Worm (Caenorhabditis elegans) whole organism, L1 larva: ENCODE data around the gene acs-21.
A peak's percentile ranks its signal among the peaks of the same experiment; 100 is the strongest.

Experiments used
- C04F5.9 ChIP-seq: sonication (generic microtip); optimal IDR thresholded peaks from 2 replicates; lab custom pipeline; 2016; ENCODE audit warnings: missing genetic modification characterization, missing compliant biosample characterization
- F16B12.6 ChIP-seq: fragments of 150-350 bp; optimal IDR thresholded peaks from 2 replicates; lab custom pipeline; 2014; ENCODE audit warnings: missing biosample characterization, missing genetic modification characterization
- Y116A8C.19 ChIP-seq: sonication (generic microtip); optimal IDR thresholded peaks from 2 replicates; lab custom pipeline; 2016; ENCODE audit warnings: missing compliant biosample characterization, missing genetic modification characterization, borderline replicate concordance
- alr-1 ChIP-seq: fragments of 200-800 bp; sonication (Bioruptor generic); optimal IDR thresholded peaks from 2 replicates; lab custom pipeline; 2018; ENCODE audit warnings: borderline replicate concordance, mild to moderate bottlenecking, missing genetic modification characterization, missing compliant biosample characterization
- aly-2 ChIP-seq: fragments of 150-350 bp; optimal IDR thresholded peaks from 2 replicates; lab custom pipeline; 2014; ENCODE audit warnings: missing biosample characterization, missing genetic modification characterization
- ceh-63 ChIP-seq: fragments of 200-800 bp; sonication (Bioruptor generic); optimal IDR thresholded peaks from 2 replicates; lab custom pipeline; 2018; ENCODE audit warnings: mild to moderate bottlenecking, missing genetic modification characterization, missing compliant biosample characterization
- ceh-8 ChIP-seq: fragments of 200-800 bp; sonication (Bioruptor generic); optimal IDR thresholded peaks from 2 replicates; lab custom pipeline; 2018; ENCODE audit warnings: mild to moderate bottlenecking, missing genetic modification characterization, moderate library complexity, missing compliant biosample characterization
- ces-1 ChIP-seq: fragments of 150-350 bp; optimal IDR thresholded peaks from 2 replicates; lab custom pipeline; 2014; ENCODE audit warnings: missing biosample characterization, missing genetic modification reagents, missing genetic modification characterization
- dpl-1 ChIP-seq, 3 experiments: fragments of 150-350 bp in 2 of 3; sonication (generic microtip) in 1 of 3; optimal IDR thresholded peaks; 2 replicates each; lab custom pipeline; 2014 to 2017; ENCODE audit warnings: missing biosample characterization in 3 of 3, missing genetic modification characterization in 3 of 3, missing genetic modification reagents in 3 of 3
- efl-1 ChIP-seq, 4 experiments: fragments of 150-350 bp; optimal IDR thresholded peaks in 3 of 4; peaks in 1 of 4; 1 replicate in 1 of 4; 2 replicates in 3 of 4; lab custom pipeline; 2014; ENCODE audit warnings: missing biosample characterization in 2 of 4, missing genetic modification characterization in 2 of 4, missing genetic modification reagents in 2 of 4
- efl-3 ChIP-seq: fragments of 200-800 bp; sonication (Bioruptor generic); optimal IDR thresholded peaks from 2 replicates; lab custom pipeline; 2018; ENCODE audit warnings: mild to moderate bottlenecking, missing genetic modification characterization, missing compliant biosample characterization
- elt-2 ChIP-seq: sonication (generic microtip); optimal IDR thresholded peaks from 2 replicates; lab custom pipeline; 2016; ENCODE audit warnings: missing genetic modification characterization, mild to moderate bottlenecking, inconsistent platforms, missing compliant biosample characterization, missing genetic modification reagents
- ets-5 ChIP-seq: fragments of 200-800 bp; sonication (Bioruptor generic); IDR thresholded peaks from 2 replicates; pipeline ENCODE4 v1.3.6; 2022; ENCODE audit warnings: missing genetic modification characterization, missing compliant biosample characterization
- fkh-10 ChIP-seq: sonication (generic microtip); optimal IDR thresholded peaks from 2 replicates; lab custom pipeline; 2017; ENCODE audit warnings: missing biosample characterization, missing genetic modification reagents, missing genetic modification characterization
- fos-1 ChIP-seq: fragments of 150-350 bp; optimal IDR thresholded peaks from 2 replicates; lab custom pipeline; 2014; ENCODE audit warnings: missing biosample characterization, missing genetic modification characterization
- lin-14 ChIP-seq: fragments of 200-800 bp; sonication (Bioruptor generic); optimal IDR thresholded peaks from 2 replicates; lab custom pipeline; 2018; ENCODE audit warnings: mild to moderate bottlenecking, missing genetic modification characterization, moderate library complexity, missing compliant biosample characterization
- lin-35 ChIP-seq, 2 experiments: fragments of 150-350 bp; optimal IDR thresholded peaks; 2 replicates each; lab custom pipeline; 2014; ENCODE audit warnings: missing biosample characterization in 2 of 2, missing genetic modification characterization in 2 of 2, missing genetic modification reagents in 2 of 2
- lir-3 ChIP-seq: sonication (generic microtip); optimal IDR thresholded peaks from 2 replicates; lab custom pipeline; 2016; ENCODE audit warnings: mild to moderate bottlenecking, missing genetic modification characterization, moderate library complexity, missing compliant biosample characterization; ENCODE audit not compliant: poor library complexity
- mep-1 ChIP-seq: fragments of 150-350 bp; optimal IDR thresholded peaks from 2 replicates; lab custom pipeline; 2014; ENCODE audit warnings: missing biosample characterization, missing genetic modification characterization
- nhr-11 ChIP-seq: fragments of 150-350 bp; optimal IDR thresholded peaks from 2 replicates; lab custom pipeline; 2014; ENCODE audit warnings: missing biosample characterization, missing genetic modification characterization
- nhr-12 ChIP-seq: sonication (generic microtip); optimal IDR thresholded peaks from 2 replicates; lab custom pipeline; 2017; ENCODE audit warnings: missing biosample characterization, missing genetic modification characterization
- nhr-20 ChIP-seq: sonication (generic microtip); optimal IDR thresholded peaks from 2 replicates; lab custom pipeline; 2016; ENCODE audit warnings: mild to moderate bottlenecking, missing genetic modification characterization, missing compliant biosample characterization
- nhr-76 ChIP-seq: sonication (generic microtip); optimal IDR thresholded peaks from 2 replicates; lab custom pipeline; 2017; ENCODE audit warnings: missing biosample characterization, missing genetic modification characterization
- snpc-4 ChIP-seq: fragments of 150-350 bp; optimal IDR thresholded peaks from 2 replicates; lab custom pipeline; 2014; ENCODE audit warnings: missing biosample characterization, missing genetic modification characterization
- sup-37 ChIP-seq: fragments of 200-800 bp; sonication (Bioruptor generic); optimal IDR thresholded peaks from 2 replicates; lab custom pipeline; 2018; ENCODE audit warnings: mild to moderate bottlenecking, missing genetic modification characterization, missing compliant biosample characterization
- tbx-2 ChIP-seq: sonication (generic microtip); optimal IDR thresholded peaks from 2 replicates; lab custom pipeline; 2016; ENCODE audit warnings: missing genetic modification characterization, missing compliant biosample characterization
- tlp-1 ChIP-seq: fragments of 150-350 bp; optimal IDR thresholded peaks from 2 replicates; lab custom pipeline; 2014; ENCODE audit warnings: missing biosample characterization, missing genetic modification characterization
- unc-130 ChIP-seq: fragments of 150-350 bp; optimal IDR thresholded peaks from 2 replicates; lab custom pipeline; 2017; ENCODE audit warnings: missing biosample characterization, missing genetic modification characterization, inconsistent platforms
- unc-30 ChIP-seq: sonication (generic microtip); optimal IDR thresholded peaks from 2 replicates; lab custom pipeline; 2017; ENCODE audit warnings: missing biosample characterization, missing genetic modification characterization
- unc-62 ChIP-seq: fragments of 150-350 bp; optimal IDR thresholded peaks from 2 replicates; lab custom pipeline; 2014; ENCODE audit warnings: missing biosample characterization, missing genetic modification reagents, missing genetic modification characterization
- unc-98 ChIP-seq: fragments of 200-800 bp; sonication (Bioruptor generic); IDR thresholded peaks from 2 replicates; pipeline ENCODE4 v1.3.6; 2022; ENCODE audit warnings: missing genetic modification characterization, missing compliant biosample characterization
- vab-15 ChIP-seq: sonication (generic microtip); optimal IDR thresholded peaks from 2 replicates; lab custom pipeline; 2017; ENCODE audit warnings: missing genotype, mild to moderate bottlenecking, missing genetic modification characterization, missing compliant biosample characterization
- zag-1 ChIP-seq: fragments of 150-350 bp; optimal IDR thresholded peaks from 2 replicates; lab custom pipeline; 2014; ENCODE audit warnings: missing biosample characterization, missing genetic modification characterization
- ztf-11 ChIP-seq, 2 experiments: sonication (generic microtip); optimal IDR thresholded peaks; 2 replicates each; lab custom pipeline; 2016 to 2017; ENCODE audit warnings: missing genetic modification characterization in 2 of 2, missing biosample characterization in 1 of 2, missing compliant biosample characterization in 1 of 2

Gene acs-21

DNA sequence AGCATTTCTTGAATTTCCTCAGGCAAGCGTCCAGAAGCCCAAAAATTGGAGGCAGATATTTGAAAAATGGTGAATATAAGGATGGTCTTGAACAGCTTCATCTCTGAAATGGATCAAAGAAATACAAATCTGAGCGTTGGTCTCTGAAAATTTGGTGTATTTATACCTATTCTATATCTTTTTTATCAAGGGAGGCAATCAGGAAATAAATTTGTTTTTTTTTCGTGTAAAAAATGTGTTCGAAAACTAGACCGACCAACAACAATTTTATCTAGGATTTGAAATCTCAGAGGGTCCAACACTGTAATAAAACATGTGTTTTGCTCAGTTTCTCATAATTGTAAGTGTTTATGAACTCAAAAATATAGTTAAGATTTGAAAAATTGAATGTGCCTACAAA is 32.9 kb downstream of the acs-21 start, which contains the start of gene srt-56:
Gene srt-56 (minus strand): TSS at position 101 of the 400 bp plus-strand sequence.
- TF ChIP-seq unc-130 (tag; lab: Kevin White, UChicago) (no peak), unc-62 (GFP tag; lab: Kevin White, UChicago) (no peak), Y116A8C.19 (no peak)
- TF ChIP-seq, all 84 proteins: peak for 0

DNA sequence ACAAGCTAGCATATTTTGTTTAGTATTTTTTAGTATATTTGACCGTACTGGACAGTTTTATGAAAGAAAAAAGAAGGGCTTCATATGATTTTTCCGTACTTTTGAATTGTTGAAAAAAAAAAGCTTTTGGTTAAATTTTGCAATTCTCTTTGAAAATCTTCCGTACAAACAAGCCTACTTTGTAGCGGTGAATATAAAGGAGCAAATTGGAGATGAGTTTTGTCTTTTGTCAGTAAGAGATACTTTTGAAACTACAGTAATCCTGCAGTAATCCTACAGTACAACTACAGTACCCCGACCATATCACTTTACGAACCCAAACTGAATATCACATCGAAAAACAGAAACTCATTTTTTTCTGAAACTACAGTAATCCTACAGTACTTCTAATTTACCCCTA is 33.5 kb downstream of the acs-21 start:
- TF ChIP-seq elt-2, result no peak
- no peak for TF ChIP-seq zag-1 (tag; lab: Kevin White, UChicago)
- TF ChIP-seq efl-1 (optimal IDR thresholded peaks at IDR 0.05; lab: Kevin White, UChicago), result no peak
- no peak for TF ChIP-seq efl-1 (GFP tag; optimal IDR thresholded peaks at IDR 0.05 in 1 of 2; lab: Kevin White, UChicago)
- TF ChIP-seq sup-37, result no peak
- no peak for TF ChIP-seq vab-15 (tag; lab: Kevin White, UChicago)
- TF ChIP-seq ceh-63 (GFP tag; lab: Kevin White, UChicago), result no peak
- no peak for TF ChIP-seq fos-1 (tag; lab: Kevin White, UChicago)

DNA sequence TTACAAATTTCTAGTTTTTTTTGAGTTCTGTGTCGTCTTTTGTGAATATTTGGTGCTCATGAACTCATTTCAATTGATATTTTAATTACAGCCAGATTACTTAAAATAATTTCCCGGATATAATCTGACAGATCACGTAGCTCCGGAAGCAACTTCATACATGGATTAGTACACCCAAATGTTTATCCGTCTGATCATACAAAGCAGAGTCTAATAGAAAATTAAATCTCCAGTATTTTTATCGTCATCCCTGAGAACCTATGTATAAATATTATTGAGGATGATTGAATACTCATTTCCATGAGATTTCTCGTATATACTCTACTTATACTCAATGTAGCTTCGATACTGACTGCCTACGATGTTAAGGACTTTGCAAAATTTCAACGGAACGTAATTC is 36.0 kb downstream of the acs-21 start, which contains the start of gene Y73C8C.12:
Gene Y73C8C.12 (plus strand): TSS at position 301 of the 400 bp plus-strand sequence.
- no peak for TF ChIP-seq tbx-2 (tag; lab: Kevin White, UChicago)
- TF ChIP-seq ztf-11 (tag; optimal IDR thresholded peaks at IDR 0.05; lab: Kevin White, UChicago), result no peak
- no peak for TF ChIP-seq unc-98 (GFP tag; lab: Robert Waterston, UW)
- no peak for TF ChIP-seq lin-14 (GFP tag; lab: Kevin White, UChicago)
- TF ChIP-seq tlp-1, result no peak
- TF ChIP-seq nhr-12 (tag; lab: Kevin White, UChicago), result no peak
- no peak for TF ChIP-seq unc-130 (tag; lab: Kevin White, UChicago)
- TF ChIP-seq vab-15 (tag; lab: Kevin White, UChicago), result no peak
- no peak for TF ChIP-seq alr-1 (tag; lab: Kevin White, UChicago)
- no peak for TF ChIP-seq aly-2 (tag; lab: Kevin White, UChicago)
- no peak for TF ChIP-seq unc-62 (GFP tag; lab: Kevin White, UChicago)
- TF ChIP-seq dpl-1 (GFP tag; optimal IDR thresholded peaks at IDR 0.05; lab: Kevin White, UChicago), result no peak
- TF ChIP-seq F16B12.6 (tag; lab: Kevin White, UChicago), result no peak
- TF ChIP-seq, all 84 proteins: peak for 0

DNA sequence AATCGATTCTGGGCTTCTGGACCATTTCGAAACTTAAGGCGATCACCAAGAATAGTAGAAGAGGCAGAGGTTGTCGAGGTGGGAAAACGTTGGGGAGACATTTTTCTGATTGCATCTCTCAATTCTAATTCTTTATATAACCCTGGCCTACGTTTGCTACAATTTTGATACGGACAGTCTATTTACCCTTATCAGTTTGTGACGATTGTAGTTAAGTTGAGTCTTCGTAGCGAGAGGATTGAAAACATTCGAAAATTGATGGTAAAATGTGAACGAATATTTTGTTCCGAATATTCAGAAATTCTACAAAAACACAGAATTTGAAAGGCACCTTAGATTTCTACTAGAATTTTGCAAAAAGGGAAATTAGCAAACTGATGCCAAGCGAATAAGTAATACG is 38.8 kb downstream of the acs-21 start, which contains the start of gene Y73C8C.10:
Gene Y73C8C.10 (minus strand): TSS at position 101 of the 400 bp plus-strand sequence.
- TF ChIP-seq zag-1 (tag; lab: Kevin White, UChicago) (no peak), nhr-20 (tag; lab: Kevin White, UChicago) (peak; percentile 28), lin-35 (GFP tag; optimal IDR thresholded peaks at IDR 0.05; lab: Kevin White, UChicago) (peak in 1 of 2 experiments; percentile 16)

DNA sequence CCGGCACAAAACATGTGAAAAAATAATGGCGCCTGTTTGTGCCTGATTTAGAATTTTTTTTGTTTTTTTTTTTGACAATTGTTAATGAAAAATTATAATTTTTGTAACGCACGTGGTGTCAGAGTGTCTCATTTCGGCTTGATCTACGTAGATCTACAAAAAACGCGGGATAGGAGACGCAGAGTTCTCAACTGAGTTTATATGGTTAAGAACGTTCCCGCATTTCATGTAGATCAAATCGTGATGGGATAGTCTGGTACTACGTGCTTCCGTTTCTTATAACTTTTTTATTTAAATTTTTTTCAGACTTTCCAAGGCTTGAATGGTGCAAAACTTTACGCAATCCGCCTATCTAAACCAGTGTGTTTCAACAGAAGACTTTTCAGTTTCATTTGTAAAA is 39.9 kb downstream of the acs-21 start, which contains the start of gene tat-6:
Gene tat-6 (plus strand): TSS at position 301 of the 400 bp plus-strand sequence.
- TF ChIP-seq elt-2, result no peak
- no peak for TF ChIP-seq unc-30
- no peak for TF ChIP-seq unc-98 (GFP tag; lab: Robert Waterston, UW)
- no peak for TF ChIP-seq snpc-4 (tag; lab: Kevin White, UChicago)
- no peak for TF ChIP-seq C04F5.9 (tag; lab: Kevin White, UChicago)
- no peak for TF ChIP-seq fos-1 (tag; lab: Kevin White, UChicago)
- TF ChIP-seq lir-3 (tag; lab: Kevin White, UChicago), result no peak
- TF ChIP-seq mep-1 (tag; lab: Kevin White, UChicago), result no peak
- no peak for TF ChIP-seq ets-5 (GFP tag; lab: Robert Waterston, UW)
- no peak for TF ChIP-seq nhr-11
- no peak for TF ChIP-seq nhr-76 (tag; lab: Kevin White, UChicago)
- TF ChIP-seq fkh-10, result no peak

DNA sequence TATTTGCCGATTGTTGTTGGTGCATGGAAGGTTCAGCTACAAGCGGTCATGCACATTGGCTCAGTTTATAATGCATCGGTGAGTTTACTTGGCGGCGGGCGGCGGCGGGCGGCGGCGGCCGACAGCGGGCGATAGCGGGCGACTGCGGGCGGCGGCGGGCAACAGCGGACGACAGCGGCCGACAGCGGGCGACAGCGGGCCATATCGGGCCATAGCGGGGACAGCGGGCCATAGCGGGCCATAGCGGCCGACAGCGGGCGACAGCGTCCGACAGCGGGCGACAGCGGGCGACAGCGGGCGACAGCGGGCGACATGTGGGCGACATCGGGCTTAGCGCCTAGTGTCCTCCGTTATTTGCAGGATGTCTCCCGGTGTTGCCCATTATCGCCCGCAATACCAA is 43.2 kb downstream of the acs-21 start:
- TF ChIP-seq lin-14 (GFP tag; lab: Kevin White, UChicago) (no peak), efl-3 (GFP tag; lab: Kevin White, UChicago) (no peak), ceh-8 (peak; percentile 45), ces-1 (GFP tag; lab: Kevin White, UChicago) (no peak), sup-37 (no peak)
- TF ChIP-seq, all 84 proteins: peak for 1
